Worm (Caenorhabditis elegans): ENCODE data around the gene F16G10.7.

- TF ChIP-seq pha-4 (tag; optimal IDR thresholded peaks at IDR 0.05) (no peak), nhr-237 (tag; optimal IDR thresholded peaks at IDR 0.05) (no peak)
These were observed 49.6 kb downstream of the F16G10.7 start for ce11 chrII:2330462-2330861.

All from whole organism, mixed stage, embryonic.